Worm (Caenorhabditis elegans) whole organism, L4 larva: ENCODE measurements around the gene ncs-1.
A peak's percentile ranks its signal among the peaks of the same experiment; 100 is the strongest.

Experiments used
- D1046.2 ChIP-seq: fragments of 200-800 bp; sonication (Bioruptor generic); IDR thresholded peaks from 2 replicates; pipeline ENCODE4 v1.3.6; 2022; ENCODE audit warnings: missing genetic modification characterization, missing compliant biosample characterization
- F44E2.7 ChIP-seq: fragments of 200-800 bp; sonication (Bioruptor generic); IDR thresholded peaks from 2 replicates; pipeline ENCODE4 v2.1.2; 2022; ENCODE audit warnings: missing genetic modification characterization, missing compliant biosample characterization
- F49E8.2 ChIP-seq: sonication (generic microtip); optimal IDR thresholded peaks from 2 replicates; lab custom pipeline; 2016; ENCODE audit warnings: missing compliant biosample characterization, mild to moderate bottlenecking, missing genetic modification characterization, borderline replicate concordance
- T26A8.4 ChIP-seq: fragments of 200-800 bp; sonication (Bioruptor generic); IDR thresholded peaks from 2 replicates; pipeline ENCODE4 v1.3.6; 2022; ENCODE audit warnings: missing genetic modification characterization, missing compliant biosample characterization
- Y5F2A.4 ChIP-seq: fragments of 200-800 bp; sonication (Bioruptor generic); optimal IDR thresholded peaks from 2 replicates; lab custom pipeline; 2018; ENCODE audit warnings: mild to moderate bottlenecking, missing genetic modification characterization, missing compliant biosample characterization
- arid-1 ChIP-seq: fragments of 200-800 bp; sonication (Bioruptor generic); conservative IDR thresholded peaks from 2 replicates; pipeline ENCODE4 v1.3.6; 2022; ENCODE audit warnings: missing genetic modification reagents, missing genetic modification characterization, missing compliant biosample characterization
- ceh-82 ChIP-seq: sonication (generic microtip); optimal IDR thresholded peaks from 2 replicates; lab custom pipeline; 2017; ENCODE audit warnings: missing biosample characterization, missing genetic modification characterization
- daf-16 ChIP-seq, 3 experiments: sonication (generic microtip); optimal IDR thresholded peaks; 2 replicates each; lab custom pipeline; 2016 to 2017; ENCODE audit warnings: missing genetic modification characterization in 3 of 3, missing genetic modification reagents in 3 of 3, mild to moderate bottlenecking in 2 of 3, missing compliant biosample characterization in 2 of 3, missing biosample characterization in 1 of 3, moderate library complexity in 1 of 3
- daf-8 ChIP-seq: fragments of 200-800 bp; sonication (Bioruptor generic); IDR thresholded peaks from 2 replicates; pipeline ENCODE4 v1.3.6; 2022; ENCODE audit warnings: missing genetic modification characterization, missing compliant biosample characterization
- dmd-8 ChIP-seq: fragments of 200-800 bp; sonication (Bioruptor generic); IDR thresholded peaks from 2 replicates; pipeline ENCODE4 v1.3.6; 2022; ENCODE audit warnings: missing genetic modification characterization, missing compliant biosample characterization
- dmd-9 ChIP-seq: fragments of 200-800 bp; sonication (Bioruptor generic); IDR thresholded peaks from 2 replicates; pipeline ENCODE4 v1.3.6; 2022; ENCODE audit warnings: missing genetic modification reagents, missing genetic modification characterization, missing compliant biosample characterization
- dpl-1 ChIP-seq: fragments of 150-350 bp; optimal IDR thresholded peaks from 2 replicates; lab custom pipeline; 2014; ENCODE audit warnings: missing biosample characterization, missing genetic modification reagents, missing genetic modification characterization
- egl-27 ChIP-seq: sonication (generic microtip); optimal IDR thresholded peaks from 3 replicates; lab custom pipeline; 2017; ENCODE audit warnings: missing biosample characterization, missing genetic modification reagents, missing genetic modification characterization
- egl-43 ChIP-seq: fragments of 200-800 bp; sonication (Bioruptor generic); IDR thresholded peaks from 2 replicates; pipeline ENCODE4 v1.3.6; 2022; ENCODE audit warnings: missing genetic modification reagents, missing genetic modification characterization, missing compliant biosample characterization
- fos-1 ChIP-seq: fragments of 150-350 bp; optimal IDR thresholded peaks from 2 replicates; lab custom pipeline; 2014; ENCODE audit warnings: missing biosample characterization, missing genetic modification characterization
- gei-8 ChIP-seq: fragments of 200-800 bp; sonication (Bioruptor generic); optimal IDR thresholded peaks from 2 replicates; lab custom pipeline; 2018; ENCODE audit warnings: mild to moderate bottlenecking, missing genetic modification characterization, missing compliant biosample characterization
- hif-1 ChIP-seq, 2 experiments: sonication (generic microtip); optimal IDR thresholded peaks; 2 replicates each; lab custom pipeline; 2016 to 2017; ENCODE audit warnings: missing compliant biosample characterization in 2 of 2, missing genetic modification characterization in 2 of 2, missing genetic modification reagents in 2 of 2, missing genotype in 2 of 2, mild to moderate bottlenecking in 1 of 2
- lim-7 ChIP-seq: fragments of 200-800 bp; sonication (Bioruptor generic); IDR thresholded peaks from 2 replicates; pipeline ENCODE4 v1.3.6; 2022; ENCODE audit warnings: missing genetic modification characterization, missing compliant biosample characterization
- lin-13 ChIP-seq: fragments of 150-350 bp; optimal IDR thresholded peaks from 2 replicates; lab custom pipeline; 2014; ENCODE audit warnings: missing biosample characterization, missing genetic modification reagents, missing genetic modification characterization
- madf-9 ChIP-seq: fragments of 200-800 bp; sonication (Bioruptor generic); conservative IDR thresholded peaks from 2 replicates; pipeline ENCODE4 v1.3.6; 2022; ENCODE audit warnings: missing genetic modification reagents, missing genetic modification characterization, missing compliant biosample characterization
- mdl-1 ChIP-seq, 2 experiments: fragments of 150-350 bp in 1 of 2; sonication (generic microtip) in 1 of 2; optimal IDR thresholded peaks; 2 replicates each; lab custom pipeline; 2014 to 2017; ENCODE audit warnings: missing biosample characterization in 2 of 2, missing genetic modification characterization in 2 of 2
- mdt-29 ChIP-seq: fragments of 200-800 bp; sonication (Bioruptor generic); IDR thresholded peaks from 2 replicates; pipeline ENCODE4 v1.3.6; 2022; ENCODE audit warnings: missing genetic modification reagents, missing genetic modification characterization, missing compliant biosample characterization
- mes-2 ChIP-seq: sonication (generic microtip); optimal IDR thresholded peaks from 2 replicates; lab custom pipeline; 2016; ENCODE audit warnings: missing genotype, mild to moderate bottlenecking, missing genetic modification characterization, missing compliant biosample characterization; ENCODE audit not compliant: poor library complexity, severe bottlenecking
- nhr-102 ChIP-seq: sonication (generic microtip); optimal IDR thresholded peaks from 2 replicates; lab custom pipeline; 2016; ENCODE audit warnings: mild to moderate bottlenecking, missing genetic modification characterization, moderate library complexity, missing compliant biosample characterization
- nhr-11 ChIP-seq: fragments of 150-350 bp; optimal IDR thresholded peaks from 2 replicates; lab custom pipeline; 2014; ENCODE audit warnings: missing biosample characterization, missing genetic modification characterization
- nhr-25 ChIP-seq: sonication (generic microtip); optimal IDR thresholded peaks from 2 replicates; lab custom pipeline; 2017; ENCODE audit warnings: missing genetic modification characterization, mild to moderate bottlenecking, missing compliant biosample characterization, antibody characterized with exemption, moderate library complexity, borderline replicate concordance; ENCODE audit not compliant: insufficient read depth
- nhr-41 ChIP-seq: fragments of 200-800 bp; sonication (Bioruptor generic); IDR thresholded peaks from 2 replicates; pipeline ENCODE4 v1.3.6; 2022; ENCODE audit warnings: missing genetic modification reagents, missing genetic modification characterization, missing compliant biosample characterization
- nhr-76 ChIP-seq: fragments of 150-350 bp; optimal IDR thresholded peaks from 2 replicates; lab custom pipeline; 2014; ENCODE audit warnings: missing biosample characterization, missing genetic modification characterization
- pha-4 ChIP-seq, 2 experiments: fragments of 150-350 bp in 1 of 2; fragments of 200-800 bp in 1 of 2; sonication (Bioruptor generic) in 1 of 2; IDR thresholded peaks in 1 of 2; optimal IDR thresholded peaks in 1 of 2; 2 replicates each; pipeline versions ENCODE4 v1.3.6 to Lab custom; 2014 to 2022; ENCODE audit warnings: missing genetic modification characterization in 2 of 2, missing genetic modification reagents in 2 of 2, missing biosample characterization in 1 of 2, missing compliant biosample characterization in 1 of 2
- set-16 ChIP-seq: fragments of 200-800 bp; sonication (Bioruptor generic); IDR thresholded peaks from 2 replicates; pipeline ENCODE4 v1.3.6; 2022; ENCODE audit warnings: missing genetic modification reagents, missing genetic modification characterization, missing compliant biosample characterization
- unc-39 ChIP-seq: sonication (generic microtip); optimal IDR thresholded peaks from 2 replicates; lab custom pipeline; 2017; ENCODE audit warnings: missing biosample characterization, missing genetic modification characterization
- unc-62 ChIP-seq, 3 experiments: fragments of 150-350 bp in 1 of 3; sonication (generic microtip); optimal IDR thresholded peaks in 2 of 3; peaks in 1 of 3; 1 replicate in 1 of 3; 2 replicates in 2 of 3; lab custom pipeline; 2014 to 2017; ENCODE audit warnings: missing biosample characterization in 3 of 3, missing genetic modification characterization in 3 of 3, missing genetic modification reagents in 3 of 3, missing genotype in 1 of 3

The ncs-1 gene

ce11 chrX:992650-993403 lies 29.8 kb upstream of the ncs-1 start (continued):
- TF ChIP-seq arid-1 (GFP tag; lab: Robert Waterston, UW) (no peak), fos-1 (tag; lab: Kevin White, UChicago) (no peak), unc-62 (GFP tag; optimal IDR thresholded peaks at IDR 0.05 in 1 of 2; lab: Kevin White, UChicago) (peak in 1 of 2 experiments; percentile 99), unc-62 (tag; optimal IDR thresholded peaks at IDR 0.05; lab: Kevin White, UChicago) (no peak), unc-39 (no peak), daf-8 (GFP tag; lab: Robert Waterston, UW) (no peak), mdt-29 (GFP tag; lab: Robert Waterston, UW) (no peak), pha-4 (GFP tag; IDR thresholded peaks at IDR 0.05; lab: Robert Waterston, UW) (no peak), pha-4 (tag; optimal IDR thresholded peaks at IDR 0.05; lab: Kevin White, UChicago) (no peak), ceh-82 (tag; lab: Kevin White, UChicago) (no peak), lin-13 (no peak), hif-1 (tag; optimal IDR thresholded peaks at IDR 0.05; lab: Kevin White, UChicago) (peak in 1 of 2 experiments; percentile 34), nhr-41 (GFP tag; lab: Robert Waterston, UW) (no peak), mes-2 (peak; percentile 12), mdl-1 (tag; optimal IDR thresholded peaks at IDR 0.05; lab: Kevin White, UChicago) (peak in 1 of 2 experiments; percentile 27), nhr-11 (peak; percentile 47)

DNA sequence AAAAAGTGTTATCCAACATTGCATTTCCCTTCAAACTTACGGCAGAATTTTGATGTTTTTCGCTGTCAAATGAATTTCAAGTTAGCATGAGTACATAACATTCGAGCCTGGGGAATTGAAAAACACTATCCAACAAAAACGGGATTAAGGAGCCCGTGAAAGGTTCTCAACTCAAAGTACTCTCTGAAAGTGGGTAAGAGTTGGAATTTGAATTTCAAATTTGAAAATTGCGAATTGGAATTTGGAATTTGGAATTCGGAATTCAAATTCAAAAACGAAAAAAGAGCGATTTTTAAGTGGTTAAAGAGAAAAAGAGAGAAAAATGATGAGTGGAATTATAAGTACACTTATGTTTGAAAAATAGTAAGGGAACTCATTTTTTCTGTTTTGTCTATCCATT lies 28.2 kb upstream of the ncs-1 start, which contains the start of the genes C09E10.3 and dgk-1:
C09E10.3 (minus strand) TSS at position 101 of the 400 bp plus-strand sequence.
dgk-1 (minus strand) TSS at position 183 of the 400 bp plus-strand sequence.
- TF ChIP-seq T26A8.4 (GFP tag; lab: Robert Waterston, UW) (no peak), nhr-76 (tag; lab: Kevin White, UChicago) (no peak), daf-16 (GFP tag; optimal IDR thresholded peaks at IDR 0.05; lab: Kevin White, UChicago) (no peak), daf-16 (tag; optimal IDR thresholded peaks at IDR 0.05; lab: Kevin White, UChicago) (no peak), lim-7 (no peak), arid-1 (GFP tag; lab: Robert Waterston, UW) (no peak)

- peak in 1 of 2 experiments; percentile 42 for TF ChIP-seq unc-62 (GFP tag; optimal IDR thresholded peaks at IDR 0.05 in 1 of 2; lab: Kevin White, UChicago)
- no peak for TF ChIP-seq unc-62 (tag; optimal IDR thresholded peaks at IDR 0.05; lab: Kevin White, UChicago)
- peak; percentile 89 for TF ChIP-seq set-16 (GFP tag; lab: Robert Waterston, UW)
- TF ChIP-seq nhr-25 (tag; lab: Kevin White, UChicago), result no peak
- no peak for TF ChIP-seq F44E2.7 (GFP tag; lab: Robert Waterston, UW)
- 0 out of 2 replicates have a peak, but pooled peaks have one; percentile 38 for TF ChIP-seq D1046.2
- no peak for TF ChIP-seq lim-7
- TF ChIP-seq dmd-9, result no peak
- TF ChIP-seq dpl-1 (GFP tag; lab: Kevin White, UChicago), result no peak
- TF ChIP-seq egl-43 (GFP tag; lab: Robert Waterston, UW), result no peak
- 0 out of 2 replicates have a peak, but pooled peaks have one; percentile 6 for TF ChIP-seq madf-9 (GFP tag; lab: Robert Waterston, UW)
- no peak for TF ChIP-seq F49E8.2
- no peak for TF ChIP-seq pha-4 (GFP tag; IDR thresholded peaks at IDR 0.05; lab: Robert Waterston, UW)
- no peak for TF ChIP-seq pha-4 (tag; optimal IDR thresholded peaks at IDR 0.05; lab: Kevin White, UChicago)
- peak; percentile 12 for TF ChIP-seq nhr-102
- no peak for TF ChIP-seq gei-8 (GFP tag; lab: Kevin White, UChicago)
- no peak for TF ChIP-seq Y5F2A.4
- TF ChIP-seq, all 104 proteins: peak for 5
Measured at ce11 chrX:986463-986862, 23.4 kb upstream of the ncs-1 start.

DNA sequence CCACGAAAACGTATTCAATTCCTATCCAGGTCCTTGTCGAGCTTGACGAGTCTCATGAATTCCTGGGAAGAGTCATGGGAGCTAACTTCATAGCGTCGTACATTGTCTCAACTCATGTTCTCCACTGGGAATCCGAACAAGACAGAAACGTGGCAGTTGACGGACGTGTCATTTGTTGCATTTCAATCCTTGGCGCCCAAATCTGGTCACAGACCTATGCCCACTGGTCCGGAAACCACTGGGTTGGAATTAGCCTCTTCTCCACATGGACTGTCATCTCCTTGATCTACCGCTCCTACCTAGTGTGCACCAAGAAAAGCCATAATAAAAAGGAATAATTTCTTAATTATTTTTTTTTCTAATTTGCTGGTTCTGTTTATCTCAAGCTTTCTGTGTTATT lies 19.5 kb upstream of the ncs-1 start:
- TF ChIP-seq dmd-8 (0 out of 2 replicates have a peak, but pooled peaks have one; percentile 55), egl-27 (no peak)
